Worm (Caenorhabditis elegans) whole organism, late embryonic: ENCODE data around the gene Y48A6B.3.

ENCODE experiments used
- C38D4.7 ChIP-seq: fragments of 200-800 bp; sonication (Bioruptor generic); optimal IDR thresholded peaks from 2 replicates; lab custom pipeline; 2018; ENCODE audit warnings: mild to moderate bottlenecking, missing genetic modification characterization, moderate library complexity, missing compliant biosample characterization
- F13H6.1 ChIP-seq: sonication (generic microtip); optimal IDR thresholded peaks from 2 replicates; lab custom pipeline; 2016; ENCODE audit warnings: missing genetic modification characterization, missing compliant biosample characterization
- Y22D7AL.16 ChIP-seq: sonication (generic microtip); optimal IDR thresholded peaks from 2 replicates; lab custom pipeline; 2016; ENCODE audit warnings: missing genetic modification characterization, missing compliant biosample characterization
- ceh-14 ChIP-seq: sonication (generic microtip); optimal IDR thresholded peaks from 2 replicates; lab custom pipeline; 2016; ENCODE audit warnings: missing genotype, missing genetic modification characterization, missing compliant biosample characterization
- hlh-15 ChIP-seq: sonication (generic microtip); optimal IDR thresholded peaks from 2 replicates; lab custom pipeline; 2016; ENCODE audit warnings: missing genetic modification characterization, missing compliant biosample characterization
- lim-6 ChIP-seq: sonication (generic microtip); optimal IDR thresholded peaks from 2 replicates; lab custom pipeline; 2016; ENCODE audit warnings: missing genetic modification characterization, missing compliant biosample characterization
- lin-11 ChIP-seq: fragments of 200-800 bp; sonication (Bioruptor generic); optimal IDR thresholded peaks from 2 replicates; lab custom pipeline; 2018; ENCODE audit warnings: mild to moderate bottlenecking, missing genetic modification characterization, missing compliant biosample characterization
- pag-3 ChIP-seq: sonication (generic microtip); optimal IDR thresholded peaks from 2 replicates; lab custom pipeline; 2016; ENCODE audit warnings: missing compliant biosample characterization, missing genetic modification characterization, borderline replicate concordance
- pha-4 ChIP-seq: fragments of 150-350 bp; optimal IDR thresholded peaks from 2 replicates; lab custom pipeline; 2018; ENCODE audit warnings: missing biosample characterization, missing genetic modification reagents, missing genetic modification characterization
- pqm-1 ChIP-seq: sonication (generic microtip); optimal IDR thresholded peaks from 2 replicates; lab custom pipeline; 2016; ENCODE audit warnings: missing genetic modification characterization, missing compliant biosample characterization
- rnt-1 ChIP-seq: sonication (generic microtip); optimal IDR thresholded peaks from 2 replicates; lab custom pipeline; 2016; ENCODE audit warnings: missing genetic modification characterization, missing compliant biosample characterization
- zip-5 ChIP-seq: sonication (generic microtip); optimal IDR thresholded peaks from 2 replicates; lab custom pipeline; 2016; ENCODE audit warnings: missing genetic modification characterization, missing compliant biosample characterization

DNA sequence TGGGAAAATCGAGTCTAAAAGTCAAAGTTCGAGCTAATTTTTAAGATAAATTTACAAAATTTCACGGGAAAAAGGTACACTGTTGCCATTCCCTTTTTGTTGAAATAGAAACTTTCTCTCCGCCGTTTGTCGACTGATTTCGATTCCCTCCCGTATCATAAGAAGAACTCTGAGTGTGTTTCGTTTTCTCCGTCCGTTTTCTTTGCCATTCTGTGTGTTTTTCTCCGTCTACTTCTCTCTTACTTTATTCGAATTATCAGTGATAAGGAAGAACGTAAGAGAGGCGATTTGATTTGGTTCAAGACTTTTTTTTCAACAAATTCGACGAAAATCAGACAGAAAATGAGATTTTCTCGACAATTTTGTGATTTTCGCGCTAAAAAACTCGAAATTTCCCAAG is 38.5 kb downstream of the Y48A6B.3 start:
- TF ChIP-seq pha-4 (tag; lab: Kevin White, UChicago) (no peak), C38D4.7 (GFP tag; lab: Kevin White, UChicago) (no peak), Y22D7AL.16 (tag; lab: Kevin White, UChicago) (no peak), pqm-1 (tag; lab: Kevin White, UChicago) (no peak), rnt-1 (tag; lab: Kevin White, UChicago) (no peak), zip-5 (tag; lab: Kevin White, UChicago) (no peak), lin-11 (tag; lab: Kevin White, UChicago) (no peak), pag-3 (tag; lab: Kevin White, UChicago) (no peak), hlh-15 (tag; lab: Kevin White, UChicago) (no peak), ceh-14 (tag; lab: Kevin White, UChicago) (no peak), F13H6.1 (tag; lab: Kevin White, UChicago) (no peak), lim-6 (tag; lab: Kevin White, UChicago) (no peak)
